Worm (Caenorhabditis elegans) whole organism, L2 larva: ENCODE data around the gene blos-2.

ENCODE experiments used
- C34F6.9 ChIP-seq: fragments of 150-350 bp; optimal IDR thresholded peaks from 2 replicates; lab custom pipeline; 2014; ENCODE audit warnings: missing biosample characterization, missing genetic modification characterization
- F13H6.1 ChIP-seq: sonication (generic microtip); optimal IDR thresholded peaks from 2 replicates; lab custom pipeline; 2016; ENCODE audit warnings: missing genetic modification characterization, missing compliant biosample characterization
- R02D3.7 ChIP-seq: fragments of 150-350 bp; optimal IDR thresholded peaks from 2 replicates; lab custom pipeline; 2014; ENCODE audit warnings: missing biosample characterization, missing genetic modification characterization
- Y55F3AM.14 ChIP-seq: fragments of 200-800 bp; sonication (Bioruptor generic); optimal IDR thresholded peaks from 2 replicates; lab custom pipeline; 2018; ENCODE audit warnings: mild to moderate bottlenecking, missing genetic modification characterization, missing compliant biosample characterization
- ZK546.5 ChIP-seq: sonication (generic microtip); optimal IDR thresholded peaks from 2 replicates; lab custom pipeline; 2017; ENCODE audit warnings: missing biosample characterization, missing genetic modification characterization
- alr-1 ChIP-seq: fragments of 150-350 bp; optimal IDR thresholded peaks from 2 replicates; lab custom pipeline; 2014; ENCODE audit warnings: missing biosample characterization, missing genetic modification characterization
- aly-2 ChIP-seq: fragments of 150-350 bp; optimal IDR thresholded peaks from 2 replicates; lab custom pipeline; 2014; ENCODE audit warnings: missing biosample characterization, missing genetic modification characterization
- ama-1 ChIP-seq: fragments of 150-350 bp; optimal IDR thresholded peaks from 2 replicates; lab custom pipeline; 2018; ENCODE audit warnings: inconsistent platforms
- blmp-1 ChIP-seq: sonication (generic microtip); optimal IDR thresholded peaks from 2 replicates; lab custom pipeline; 2017; ENCODE audit warnings: missing genetic modification characterization, mild to moderate bottlenecking, missing compliant biosample characterization, antibody characterized with exemption, moderate library complexity; ENCODE audit not compliant: insufficient read depth
- ceh-16 ChIP-seq: fragments of 150-350 bp; optimal IDR thresholded peaks from 2 replicates; lab custom pipeline; 2014; ENCODE audit warnings: missing biosample characterization, missing genetic modification characterization
- ceh-82 ChIP-seq: fragments of 150-350 bp; optimal IDR thresholded peaks from 2 replicates; lab custom pipeline; 2014; ENCODE audit warnings: missing biosample characterization, missing genetic modification characterization
- crh-2 ChIP-seq: sonication (generic microtip); optimal IDR thresholded peaks from 2 replicates; lab custom pipeline; 2017; ENCODE audit warnings: missing biosample characterization, missing genetic modification characterization
- dmd-4 ChIP-seq: sonication (generic microtip); optimal IDR thresholded peaks from 2 replicates; lab custom pipeline; 2017; ENCODE audit warnings: missing biosample characterization, missing genetic modification characterization
- egl-27 ChIP-seq: sonication (generic microtip); optimal IDR thresholded peaks from 3 replicates; lab custom pipeline; 2017; ENCODE audit warnings: missing biosample characterization, missing genetic modification reagents, missing genetic modification characterization
- elt-1 ChIP-seq: fragments of 150-350 bp; optimal IDR thresholded peaks from 2 replicates; lab custom pipeline; 2014; ENCODE audit warnings: missing biosample characterization, missing genetic modification characterization
- elt-3 ChIP-seq: sonication (generic microtip); optimal IDR thresholded peaks from 2 replicates; lab custom pipeline; 2017; ENCODE audit warnings: missing biosample characterization, missing genetic modification characterization
- fos-1 ChIP-seq: fragments of 150-350 bp; optimal IDR thresholded peaks from 2 replicates; lab custom pipeline; 2014; ENCODE audit warnings: missing biosample characterization, missing genetic modification characterization
- gmeb-1 ChIP-seq: fragments of 150-350 bp; optimal IDR thresholded peaks from 2 replicates; lab custom pipeline; 2014; ENCODE audit warnings: missing biosample characterization, missing genetic modification characterization
- lin-11 ChIP-seq: fragments of 150-350 bp; sonication (generic microtip); optimal IDR thresholded peaks from 2 replicates; lab custom pipeline; 2014; ENCODE audit warnings: missing biosample characterization, missing genetic modification characterization, inconsistent platforms, mixed read lengths
- lin-13 ChIP-seq: fragments of 150-350 bp; optimal IDR thresholded peaks from 2 replicates; lab custom pipeline; 2014; ENCODE audit warnings: missing biosample characterization, missing genetic modification reagents, missing genetic modification characterization
- lin-39 ChIP-seq: fragments of 150-350 bp; optimal IDR thresholded peaks from 2 replicates; lab custom pipeline; 2014; ENCODE audit warnings: missing biosample characterization, missing genetic modification reagents, missing genetic modification characterization
- lsy-2 ChIP-seq, 2 experiments: fragments of 150-350 bp in 1 of 2; sonication (generic microtip) in 1 of 2; optimal IDR thresholded peaks; 2 replicates each; lab custom pipeline; 2014 to 2017; ENCODE audit warnings: missing biosample characterization in 2 of 2, missing genetic modification characterization in 2 of 2
- mab-5 ChIP-seq: fragments of 150-350 bp; optimal IDR thresholded peaks from 2 replicates; lab custom pipeline; 2014; ENCODE audit warnings: missing biosample characterization, missing genetic modification characterization
- mbf-1 ChIP-seq: sonication (generic microtip); optimal IDR thresholded peaks from 2 replicates; lab custom pipeline; 2017; ENCODE audit warnings: missing biosample characterization, missing genetic modification characterization
- mdl-1 ChIP-seq, 2 experiments: fragments of 150-350 bp in 1 of 2; sonication (generic microtip) in 1 of 2; optimal IDR thresholded peaks; 2 replicates each; lab custom pipeline; 2017; ENCODE audit warnings: missing biosample characterization in 2 of 2, missing genetic modification characterization in 2 of 2
- nhr-10 ChIP-seq: sonication (generic microtip); optimal IDR thresholded peaks from 2 replicates; lab custom pipeline; 2017; ENCODE audit warnings: missing biosample characterization, missing genetic modification characterization
- nhr-11 ChIP-seq: fragments of 150-350 bp; optimal IDR thresholded peaks from 2 replicates; lab custom pipeline; 2014; ENCODE audit warnings: missing biosample characterization, missing genetic modification characterization
- nhr-12 ChIP-seq: fragments of 150-350 bp; optimal IDR thresholded peaks from 2 replicates; lab custom pipeline; 2014; ENCODE audit warnings: missing biosample characterization, missing genetic modification characterization
- nhr-129 ChIP-seq: fragments of 150-350 bp; optimal IDR thresholded peaks from 2 replicates; lab custom pipeline; 2014; ENCODE audit warnings: missing biosample characterization, missing genetic modification characterization
- nhr-21 ChIP-seq: fragments of 150-350 bp; optimal IDR thresholded peaks from 2 replicates; lab custom pipeline; 2014; ENCODE audit warnings: missing biosample characterization, missing genetic modification characterization
- nhr-23 ChIP-seq: fragments of 150-350 bp; optimal IDR thresholded peaks from 2 replicates; lab custom pipeline; 2014; ENCODE audit warnings: missing biosample characterization, missing genetic modification reagents, missing genetic modification characterization
- nhr-237 ChIP-seq: fragments of 150-350 bp; optimal IDR thresholded peaks from 2 replicates; lab custom pipeline; 2014; ENCODE audit warnings: missing biosample characterization, missing genetic modification characterization
- nhr-25 ChIP-seq: fragments of 150-350 bp; sonication (generic microtip); optimal IDR thresholded peaks from 3 replicates; lab custom pipeline; 2014; ENCODE audit warnings: missing biosample characterization, missing genetic modification characterization
- nhr-6 ChIP-seq: fragments of 150-350 bp; optimal IDR thresholded peaks from 2 replicates; lab custom pipeline; 2014; ENCODE audit warnings: missing biosample characterization, missing genetic modification characterization
- nhr-77 ChIP-seq: fragments of 150-350 bp; optimal IDR thresholded peaks from 2 replicates; lab custom pipeline; 2014; ENCODE audit warnings: missing biosample characterization, missing genetic modification characterization
- peb-1 ChIP-seq: fragments of 150-350 bp; optimal IDR thresholded peaks from 2 replicates; lab custom pipeline; 2014; ENCODE audit warnings: missing biosample characterization, missing genetic modification characterization
- sem-4 ChIP-seq: fragments of 150-350 bp; optimal IDR thresholded peaks from 2 replicates; lab custom pipeline; 2014; ENCODE audit warnings: missing biosample characterization, missing genetic modification reagents, missing genetic modification characterization
- skn-1 ChIP-seq: sonication (generic microtip); optimal IDR thresholded peaks from 2 replicates; lab custom pipeline; 2017; ENCODE audit warnings: missing biosample characterization, missing genetic modification characterization
- sma-3 ChIP-seq: sonication (generic microtip); optimal IDR thresholded peaks from 2 replicates; lab custom pipeline; 2016; ENCODE audit warnings: missing genetic modification reagents, missing genetic modification characterization, missing compliant biosample characterization
- sma-9 ChIP-seq, 2 experiments: fragments of 150-350 bp in 1 of 2; sonication (generic microtip) in 1 of 2; optimal IDR thresholded peaks; 2 replicates each; lab custom pipeline; 2014 to 2016; ENCODE audit warnings: missing genetic modification characterization in 2 of 2, mild to moderate bottlenecking in 1 of 2, missing biosample characterization in 1 of 2, missing compliant biosample characterization in 1 of 2, missing genetic modification reagents in 1 of 2, moderate library complexity in 1 of 2
- snpc-4 ChIP-seq: fragments of 150-350 bp; optimal IDR thresholded peaks from 2 replicates; lab custom pipeline; 2014; ENCODE audit warnings: missing biosample characterization, missing genetic modification characterization
- unc-39 ChIP-seq: fragments of 150-350 bp; optimal IDR thresholded peaks from 2 replicates; lab custom pipeline; 2014; ENCODE audit warnings: missing biosample characterization, missing genetic modification characterization
- unc-55 ChIP-seq: fragments of 150-350 bp; sonication (generic microtip); optimal IDR thresholded peaks from 3 replicates; lab custom pipeline; 2014; ENCODE audit warnings: missing biosample characterization, missing genetic modification reagents, missing genetic modification characterization
- unc-62 ChIP-seq: fragments of 150-350 bp; optimal IDR thresholded peaks from 2 replicates; lab custom pipeline; 2014; ENCODE audit warnings: missing biosample characterization, missing genetic modification reagents, missing genetic modification characterization
- zag-1 ChIP-seq: fragments of 150-350 bp; optimal IDR thresholded peaks from 2 replicates; lab custom pipeline; 2014; ENCODE audit warnings: missing biosample characterization, missing genetic modification characterization
- ztf-1 ChIP-seq: fragments of 200-800 bp; sonication (Bioruptor generic); conservative IDR thresholded peaks from 2 replicates; pipeline ENCODE4 v1.3.6; 2022; ENCODE audit warnings: missing genetic modification characterization, missing compliant biosample characterization
- ztf-11 ChIP-seq: sonication (generic microtip); optimal IDR thresholded peaks from 2 replicates; lab custom pipeline; 2017; ENCODE audit warnings: missing biosample characterization, missing genetic modification characterization
- ztf-4 ChIP-seq: fragments of 150-350 bp; optimal IDR thresholded peaks from 2 replicates; lab custom pipeline; 2014; ENCODE audit warnings: missing biosample characterization, missing genetic modification characterization

blos-2 gene

DNA sequence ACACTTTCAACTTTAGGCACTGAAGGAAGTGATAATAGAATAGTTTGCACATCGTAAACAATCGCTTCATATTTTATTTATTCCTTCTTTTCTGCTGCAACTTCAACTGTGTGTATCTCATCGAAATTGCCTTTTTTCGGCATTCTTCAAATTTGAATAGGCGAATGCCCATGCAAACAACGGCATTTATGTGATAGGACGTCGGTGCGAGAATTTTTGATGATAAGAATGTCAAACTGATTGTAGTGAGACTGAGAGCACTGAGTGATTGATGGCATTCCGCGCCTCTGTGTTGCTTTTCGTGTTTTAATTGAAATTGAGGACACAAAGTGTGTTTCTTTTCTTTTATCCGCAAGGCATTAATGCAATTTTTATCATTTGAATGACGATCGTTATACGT lies 3.2 kb upstream of the blos-2 start:
- TF ChIP-seq lin-11 (tag; lab: Kevin White, UChicago): no peak
- no peak for TF ChIP-seq sem-4
- no peak for TF ChIP-seq ama-1 (lab: Kevin White, UChicago)
- no peak for TF ChIP-seq nhr-77
- TF ChIP-seq ztf-4 (tag; lab: Kevin White, UChicago): no peak
- TF ChIP-seq fos-1 (tag; lab: Kevin White, UChicago): peak; percentile 68
- TF ChIP-seq sma-9 (GFP tag; optimal IDR thresholded peaks at IDR 0.05; lab: Kevin White, UChicago): no peak
- no peak for TF ChIP-seq sma-9 (tag; optimal IDR thresholded peaks at IDR 0.05; lab: Kevin White, UChicago)

- TF ChIP-seq nhr-77: no peak
- peak; percentile 9 for TF ChIP-seq nhr-129 (tag; lab: Kevin White, UChicago)
- no peak for TF ChIP-seq ceh-16 (tag; lab: Kevin White, UChicago)
- TF ChIP-seq sma-9 (GFP tag; optimal IDR thresholded peaks at IDR 0.05; lab: Kevin White, UChicago): peak; percentile 9
- no peak for TF ChIP-seq sma-9 (tag; optimal IDR thresholded peaks at IDR 0.05; lab: Kevin White, UChicago)
Observed at ce11 chrIV:6335908-6336307, 1.9 kb downstream of the blos-2 start, which contains the start of gene mif-4. mif-4 (minus strand) TSS chrIV:6335994.

- TF ChIP-seq ceh-16 (tag; lab: Kevin White, UChicago): peak; percentile 77
- TF ChIP-seq nhr-129 (tag; lab: Kevin White, UChicago): peak; percentile 98
- no peak for TF ChIP-seq alr-1 (tag; lab: Kevin White, UChicago)
- TF ChIP-seq nhr-6 (tag; lab: Kevin White, UChicago): peak; percentile 95
- no peak for TF ChIP-seq nhr-23 (tag; lab: Kevin White, UChicago)
- peak; percentile 57 for TF ChIP-seq snpc-4 (tag; lab: Kevin White, UChicago)
- no peak for TF ChIP-seq lin-39
- TF ChIP-seq nhr-25 (tag; lab: Kevin White, UChicago): peak; percentile 99
- no peak for TF ChIP-seq elt-3 (tag; lab: Kevin White, UChicago)
- TF ChIP-seq ztf-11 (tag; lab: Kevin White, UChicago): no peak
- TF ChIP-seq sma-9 (GFP tag; optimal IDR thresholded peaks at IDR 0.05; lab: Kevin White, UChicago): peak; percentile 100
- peak; percentile 79 for TF ChIP-seq sma-9 (tag; optimal IDR thresholded peaks at IDR 0.05; lab: Kevin White, UChicago)
- peak; percentile 22 for TF ChIP-seq ZK546.5 (tag; lab: Kevin White, UChicago)
- TF ChIP-seq nhr-237 (tag; lab: Kevin White, UChicago): no peak
- peak; percentile 23 for TF ChIP-seq ama-1 (lab: Kevin White, UChicago)
- peak; percentile 96 for TF ChIP-seq ztf-4 (tag; lab: Kevin White, UChicago)
- peak; percentile 45 for TF ChIP-seq ceh-82 (tag; lab: Kevin White, UChicago)
- peak; percentile 98 for TF ChIP-seq blmp-1 (tag; lab: Kevin White, UChicago)
- TF ChIP-seq aly-2 (tag; lab: Kevin White, UChicago): no peak
- TF ChIP-seq egl-27 (tag; lab: Kevin White, UChicago): peak; percentile 87
- TF ChIP-seq elt-1 (tag; lab: Kevin White, UChicago): peak; percentile 28
- peak; percentile 98 to 99 for TF ChIP-seq mdl-1 (tag; optimal IDR thresholded peaks at IDR 0.05; lab: Kevin White, UChicago)
- no peak for TF ChIP-seq nhr-11 (tag; lab: Kevin White, UChicago)
- peak; percentile 91 for TF ChIP-seq Y55F3AM.14
- peak; percentile 97 for TF ChIP-seq F13H6.1 (tag; lab: Kevin White, UChicago)
- no peak for TF ChIP-seq mbf-1
- TF ChIP-seq nhr-12 (tag; lab: Kevin White, UChicago): no peak
- TF ChIP-seq lin-13: peak; percentile 70
- TF ChIP-seq peb-1: no peak
- peak; percentile 41 for TF ChIP-seq zag-1 (tag; lab: Kevin White, UChicago)
- TF ChIP-seq gmeb-1 (tag; lab: Kevin White, UChicago): peak; percentile 89
- TF ChIP-seq dmd-4 (tag; lab: Kevin White, UChicago): no peak
- peak; percentile 97 for TF ChIP-seq sma-3 (GFP tag; lab: Kevin White, UChicago)
- TF ChIP-seq unc-62 (GFP tag; lab: Kevin White, UChicago): peak; percentile 88
- peak; percentile 99 for TF ChIP-seq C34F6.9 (tag; lab: Kevin White, UChicago)
- TF ChIP-seq skn-1 (tag; lab: Kevin White, UChicago): peak; percentile 53
- peak; percentile 62 for TF ChIP-seq lin-11 (tag; lab: Kevin White, UChicago)
- TF ChIP-seq mab-5: peak; percentile 81
- TF ChIP-seq unc-39: no peak
- TF ChIP-seq nhr-10: peak; percentile 74
- TF ChIP-seq lsy-2 (tag; optimal IDR thresholded peaks at IDR 0.05; lab: Kevin White, UChicago): peak; percentile 64 to 95
- peak; percentile 27 for TF ChIP-seq R02D3.7 (tag; lab: Kevin White, UChicago)
- peak; percentile 98 for TF ChIP-seq sem-4
- TF ChIP-seq fos-1 (tag; lab: Kevin White, UChicago): peak; percentile 87
- TF ChIP-seq nhr-21 (tag; lab: Kevin White, UChicago): peak; percentile 98
- no peak for TF ChIP-seq ztf-1 (GFP tag; lab: Robert Waterston, UW)
- peak; percentile 96 for TF ChIP-seq crh-2 (tag; lab: Kevin White, UChicago)
- TF ChIP-seq nhr-77: no peak
- peak; percentile 80 for TF ChIP-seq unc-55
- TF ChIP-seq, all 48 proteins: peak for 33
Observed at ce11 chrIV:6336748-6337147, 2.7 kb downstream of the blos-2 start.
